In the genomic region with DNA sequence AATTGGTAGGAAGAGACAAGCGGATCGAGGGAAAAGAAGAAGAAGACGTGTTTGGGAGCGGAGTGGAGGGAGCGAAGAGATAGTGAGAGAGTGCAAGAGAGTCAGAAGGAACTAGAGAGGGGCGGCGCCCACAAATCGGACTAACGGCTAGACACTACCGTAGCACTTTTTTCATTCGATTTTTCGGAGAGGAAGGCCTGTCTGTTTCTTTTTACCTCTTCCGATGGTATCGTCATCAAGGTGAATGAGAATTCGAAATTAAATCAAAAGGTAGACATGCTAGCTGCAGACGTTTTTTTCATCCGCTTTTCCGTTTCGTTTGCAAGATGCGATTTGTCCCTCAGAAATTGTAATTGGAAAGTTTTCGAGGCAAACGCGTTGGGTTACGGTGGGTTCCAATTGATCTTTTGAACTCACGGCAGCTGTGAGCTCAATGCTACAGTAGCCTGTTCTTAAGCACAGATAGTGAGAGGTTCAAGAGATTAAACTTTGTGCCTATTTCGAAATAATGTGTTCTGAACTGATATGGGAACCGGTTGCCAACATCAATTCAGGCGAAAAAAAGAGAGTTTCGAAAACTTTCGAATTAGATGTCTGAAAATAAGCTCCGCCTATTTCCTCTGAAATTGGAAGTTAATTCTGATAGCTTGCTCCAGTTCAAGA, we compare ENCODE assay signal across 2 worm cellular contexts.
TF ChIP-seq lines count a peak whose summit lies in the region.

No protein-coding gene starts in this region.

TF ChIP-seq in whole organism, L3 larva, 47 proteins besides CTCF, POLR2A, EP300 and RAD21 (continued from another document):
- TF ChIP-seq unc-62 (GFP tag; optimal IDR thresholded peaks at IDR 0.05; lab: Kevin White, UChicago) (no peak), zag-1 (tag; optimal IDR thresholded peaks at IDR 0.05; lab: Kevin White, UChicago) (no peak), pha-4 (tag; optimal IDR thresholded peaks at IDR 0.05; lab: Kevin White, UChicago) (no peak), jun-1 (tag; optimal IDR thresholded peaks at IDR 0.05; lab: Kevin White, UChicago) (no peak), ceh-9 (tag; optimal IDR thresholded peaks at IDR 0.05; lab: Kevin White, UChicago) (no peak), ztf-4 (tag; optimal IDR thresholded peaks at IDR 0.05; lab: Kevin White, UChicago) (no peak), elt-1 (tag; optimal IDR thresholded peaks at IDR 0.05; lab: Kevin White, UChicago) (no peak), nhr-76 (tag; optimal IDR thresholded peaks at IDR 0.05; lab: Kevin White, UChicago) (no peak), ama-1 (optimal IDR thresholded peaks at IDR 0.05; lab: Kevin White, UChicago) (peak; percentile 35), daf-12 (tag; optimal IDR thresholded peaks at IDR 0.05; lab: Kevin White, UChicago) (no peak), eor-1 (tag; optimal IDR thresholded peaks at IDR 0.05; lab: Kevin White, UChicago) (no peak), tbx-2 (tag; optimal IDR thresholded peaks at IDR 0.05; lab: Kevin White, UChicago) (no peak), mdl-1 (tag; optimal IDR thresholded peaks at IDR 0.05; lab: Kevin White, UChicago) (no peak), nhr-23 (tag; optimal IDR thresholded peaks at IDR 0.05; lab: Kevin White, UChicago) (peak; percentile 14), nhr-237 (tag; optimal IDR thresholded peaks at IDR 0.05; lab: Kevin White, UChicago) (no peak), nhr-25 (tag; optimal IDR thresholded peaks at IDR 0.05; lab: Kevin White, UChicago) (peak; percentile 88), sea-2 (GFP tag; optimal IDR thresholded peaks at IDR 0.05; lab: Kevin White, UChicago) (no peak), lsy-12 (tag; optimal IDR thresholded peaks at IDR 0.05; lab: Kevin White, UChicago) (peak; percentile 29), elt-3 (tag; optimal IDR thresholded peaks at IDR 0.05; lab: Kevin White, UChicago) (no peak), ceh-28 (tag; optimal IDR thresholded peaks at IDR 0.05; lab: Kevin White, UChicago) (no peak), fos-1 (tag; optimal IDR thresholded peaks at IDR 0.05; lab: Kevin White, UChicago) (no peak), egl-27 (tag; optimal IDR thresholded peaks at IDR 0.05; lab: Kevin White, UChicago) (no peak), skn-1 (tag; optimal IDR thresholded peaks at IDR 0.05; lab: Kevin White, UChicago) (no peak), ceh-16 (tag; optimal IDR thresholded peaks at IDR 0.05; lab: Kevin White, UChicago) (no peak), nhr-67 (tag; optimal IDR thresholded peaks at IDR 0.05; lab: Kevin White, UChicago) (no peak), hmg-11 (tag; optimal IDR thresholded peaks at IDR 0.05; lab: Kevin White, UChicago) (peak; percentile 66), ZK546.5 (tag; optimal IDR thresholded peaks at IDR 0.05; lab: Kevin White, UChicago) (no peak), ztf-11 (tag; optimal IDR thresholded peaks at IDR 0.05; lab: Kevin White, UChicago) (peak; percentile 33), egl-5 (tag; optimal IDR thresholded peaks at IDR 0.05; lab: Kevin White, UChicago) (no peak), snpc-4 (tag; optimal IDR thresholded peaks at IDR 0.05; lab: Kevin White, UChicago) (no peak), lin-39 (tag; optimal IDR thresholded peaks at IDR 0.05; lab: Kevin White, UChicago) (peak; percentile 47), aly-2 (tag; optimal IDR thresholded peaks at IDR 0.05; lab: Kevin White, UChicago) (no peak)

TF ChIP-seq in whole organism, L4 larva, 104 proteins besides CTCF, POLR2A, EP300 and RAD21 (continued from another document):
- TF ChIP-seq duxl-1 (tag; optimal IDR thresholded peaks at IDR 0.05; lab: Kevin White, UChicago; ENCODE audit: poor library complexity) = peak; percentile 9
- peak; percentile 52 for TF ChIP-seq mep-1 (tag; optimal IDR thresholded peaks at IDR 0.05; lab: Kevin White, UChicago)
- TF ChIP-seq set-16 (GFP tag; IDR thresholded peaks at IDR 0.05; lab: Robert Waterston, UW) = peak; percentile 38; the same call in 1 of the 2 replicates
- peak; percentile 96 for TF ChIP-seq nhr-25 (tag; optimal IDR thresholded peaks at IDR 0.05; lab: Kevin White, UChicago; ENCODE audit: borderline replicate concordance, insufficient read depth)
- TF ChIP-seq nhr-28 (tag; optimal IDR thresholded peaks at IDR 0.05; lab: Kevin White, UChicago) = peak; percentile 26
- TF ChIP-seq nhr-111 (GFP tag; optimal IDR thresholded peaks at IDR 0.05; lab: Kevin White, UChicago) = peak; percentile 22
- peak; percentile 23 for TF ChIP-seq dmd-6 (GFP tag; IDR thresholded peaks at IDR 0.05; lab: Robert Waterston, UW)
- TF ChIP-seq mxl-3 (GFP tag; optimal IDR thresholded peaks at IDR 0.05; lab: Kevin White, UChicago) = peak; percentile 52
- TF ChIP-seq hlh-11 (tag; optimal IDR thresholded peaks at IDR 0.05; lab: Kevin White, UChicago) = peak; percentile 58
- TF ChIP-seq unc-62 (GFP tag; optimal IDR thresholded peaks at IDR 0.05 in 1 of 2; lab: Kevin White, UChicago) = peak in 1 of 2 experiments; percentile 44
- TF ChIP-seq unc-62 (tag; optimal IDR thresholded peaks at IDR 0.05; lab: Kevin White, UChicago) = no peak
- TF ChIP-seq ceh-82 (tag; optimal IDR thresholded peaks at IDR 0.05; lab: Kevin White, UChicago) = no peak
- TF ChIP-seq mes-2 (tag; optimal IDR thresholded peaks at IDR 0.05; lab: Kevin White, UChicago; ENCODE audit: poor library complexity, severe bottlenecking) = peak; percentile 38
- TF ChIP-seq vab-7 (GFP tag; IDR thresholded peaks at IDR 0.05; lab: Robert Waterston, UW) = no peak
- no peak for TF ChIP-seq ZK337.2 (GFP tag; IDR thresholded peaks at IDR 0.05; lab: Robert Waterston, UW)
- peak; percentile 57 for TF ChIP-seq nhr-6 (tag; optimal IDR thresholded peaks at IDR 0.05; lab: Kevin White, UChicago)
- no peak for TF ChIP-seq ama-1 (optimal IDR thresholded peaks at IDR 0.05; lab: Kevin White, UChicago)
- no peak for TF ChIP-seq nhr-10 (tag; optimal IDR thresholded peaks at IDR 0.05; lab: Kevin White, UChicago)
- TF ChIP-seq dmd-8 (GFP tag; IDR thresholded peaks at IDR 0.05; lab: Robert Waterston, UW) = no peak
- TF ChIP-seq D1046.2 (GFP tag; IDR thresholded peaks at IDR 0.05; lab: Robert Waterston, UW) = no peak
- TF ChIP-seq pha-4 (GFP tag; IDR thresholded peaks at IDR 0.05; lab: Robert Waterston, UW) = peak; percentile 44; the same call in 1 of the 2 replicates
- TF ChIP-seq pha-4 (tag; optimal IDR thresholded peaks at IDR 0.05; lab: Kevin White, UChicago) = no peak
- TF ChIP-seq lsy-2 (tag; optimal IDR thresholded peaks at IDR 0.05; lab: Kevin White, UChicago) = peak; percentile 51 to 88
- peak; percentile 38 for TF ChIP-seq nhr-48 (tag; optimal IDR thresholded peaks at IDR 0.05; lab: Kevin White, UChicago)
- TF ChIP-seq lin-1 (GFP tag; IDR thresholded peaks at IDR 0.05; lab: Robert Waterston, UW) = no peak
- TF ChIP-seq T26A8.4 (GFP tag; IDR thresholded peaks at IDR 0.05; lab: Robert Waterston, UW) = peak; percentile 25; the same call in 1 of the 2 replicates
- no peak for TF ChIP-seq zip-11 (GFP tag; IDR thresholded peaks at IDR 0.05; lab: Robert Waterston, UW)
- TF ChIP-seq aly-2 (tag; optimal IDR thresholded peaks at IDR 0.05; lab: Kevin White, UChicago) = no peak
- 0 out of 2 replicates have a peak, but pooled peaks have one; percentile 8 for TF ChIP-seq zfp-3 (GFP tag; conservative IDR thresholded peaks at IDR 0.05; lab: Robert Waterston, UW)
